Fruit fly (Drosophila melanogaster) whole organism, pupa: ENCODE data around the gene Sfp24Ba.

Experiments used
- CG12605 ChIP-seq: fragments of 200-800 bp; sonication (Bioruptor generic); IDR thresholded peaks from 2 replicates; pipeline ENCODE4 v1.3.6; 2022; ENCODE audit warnings: missing biosample characterization, missing genetic modification characterization
- CG13204 ChIP-seq: fragments of 200-800 bp; sonication (Bioruptor generic); optimal IDR thresholded peaks from 2 replicates; lab custom pipeline; 2018; ENCODE audit warnings: missing biosample characterization, mild to moderate bottlenecking, missing genetic modification characterization, moderate library complexity
- CG14655 ChIP-seq: fragments of 200-800 bp; sonication (Bioruptor generic); optimal IDR thresholded peaks from 3 replicates; lab custom pipeline; 2017; ENCODE audit warnings: mild to moderate bottlenecking, missing biosample characterization, missing genetic modification reagents, missing genetic modification characterization
- CG17806 ChIP-seq: fragments of 200-800 bp; sonication (Bioruptor generic); optimal IDR thresholded peaks from 2 replicates; lab custom pipeline; 2018; ENCODE audit warnings: missing biosample characterization, mild to moderate bottlenecking, missing genetic modification characterization, moderate library complexity
- CG8159 ChIP-seq: fragments of 200-800 bp; sonication (Bioruptor generic); optimal IDR thresholded peaks from 3 replicates; lab custom pipeline; 2018; ENCODE audit warnings: missing biosample characterization, mild to moderate bottlenecking, missing genetic modification characterization, moderate library complexity
- CG8301 ChIP-seq: fragments of 200-800 bp; sonication (Bioruptor generic); optimal IDR thresholded peaks from 2 replicates; lab custom pipeline; 2018; ENCODE audit warnings: missing biosample characterization, mild to moderate bottlenecking, missing genetic modification characterization
- EcR ChIP-seq: fragments of 200-800 bp; sonication (Bioruptor generic); optimal IDR thresholded peaks from 3 replicates; lab custom pipeline; 2019; ENCODE audit warnings: missing biosample characterization, missing genetic modification characterization, mild to moderate bottlenecking, moderate library complexity, missing genetic modification reagents
- Pif1A ChIP-seq: fragments of 200-800 bp; sonication (Bioruptor generic); optimal IDR thresholded peaks from 3 replicates; lab custom pipeline; 2016; ENCODE audit warnings: missing biosample characterization, missing genetic modification characterization
- fd96Ca ChIP-seq: fragments of 200-800 bp; sonication (Bioruptor generic); IDR thresholded peaks from 3 replicates; pipeline ENCODE4 v1.3.6; 2022; ENCODE audit warnings: missing biosample characterization, missing genetic modification characterization
- gl ChIP-seq: fragments of 200-800 bp; sonication (Bioruptor generic); optimal IDR thresholded peaks from 2 replicates; lab custom pipeline; 2018; ENCODE audit warnings: missing biosample characterization, mild to moderate bottlenecking, missing genetic modification characterization
- rn ChIP-seq: fragments of 200-800 bp; sonication (Bioruptor generic); IDR thresholded peaks from 2 replicates; pipeline ENCODE4 v1.3.6; 2022; ENCODE audit warnings: missing biosample characterization, missing genetic modification characterization

DNA sequence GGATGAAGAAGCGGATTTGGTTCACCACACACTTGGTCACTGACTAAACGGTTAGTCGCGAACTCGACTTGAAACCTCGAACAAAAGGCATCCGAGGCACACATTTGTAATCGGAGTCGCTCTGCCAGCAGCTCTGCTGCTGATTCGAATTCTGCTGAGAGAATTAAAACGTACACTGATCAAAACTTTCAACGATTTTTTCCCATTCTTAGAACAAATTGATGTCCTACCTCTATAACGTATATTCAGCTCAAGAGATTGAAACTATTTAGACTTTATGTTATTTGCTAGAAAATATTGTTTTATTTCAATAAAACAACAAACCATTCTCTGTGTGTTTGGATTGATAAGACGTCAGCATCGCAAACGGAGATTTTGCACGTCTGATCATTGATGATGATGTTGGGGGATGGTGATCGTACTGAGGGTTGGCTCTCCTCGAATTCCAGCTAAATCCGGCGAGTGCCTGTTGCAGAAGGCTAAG, 37.1 kb upstream of the Sfp24Ba start, which contains the start of gene CG31778:
- peak; percentile 58 for TF ChIP-seq CG12605
- peak; percentile 36; the same call in 1 of the 2 replicates for TF ChIP-seq rn (GFP tag; lab: Robert Waterston, UW)
- peak; percentile 45 for TF ChIP-seq gl
- TF ChIP-seq CG8159 (tag; lab: Kevin White, UChicago): peak; percentile 77
- TF ChIP-seq CG13204: peak; percentile 15
- TF ChIP-seq CG8301 (tag; lab: Kevin White, UChicago): peak; percentile 70
- peak; percentile 81 for TF ChIP-seq CG17806 (tag; lab: Kevin White, UChicago)
- peak; percentile 56 for TF ChIP-seq Pif1A
- peak; percentile 69 for TF ChIP-seq fd96Ca (GFP tag; lab: Robert Waterston, UW)
- no peak for TF ChIP-seq EcR (GFP tag; lab: Kevin White, UChicago)
- TF ChIP-seq CG14655 (GFP tag; lab: Kevin White, UChicago): peak; percentile 73
